Fruit fly (Drosophila melanogaster) Kc167 (cell line): ENCODE measurements around the gene CG1774.

ENCODE experiments used
- Myc ChIP-seq: fragments of >200 bp; optimal IDR thresholded peaks from 2 replicates; lab custom pipeline; 2017; ENCODE audit warnings: missing external identifiers
- Sin3A ChIP-seq: fragments of >200 bp; optimal IDR thresholded peaks from 2 replicates; lab custom pipeline; 2018; ENCODE audit warnings: missing external identifiers
- h ChIP-seq: fragments of >200 bp; optimal IDR thresholded peaks from 3 replicates; lab custom pipeline; 2018; ENCODE audit warnings: missing external identifiers
- insv ChIP-seq: fragments of >200 bp; optimal IDR thresholded peaks from 3 replicates; lab custom pipeline; 2018; ENCODE audit warnings: missing external identifiers
- psq ChIP-seq: fragments of >200 bp; optimal IDR thresholded peaks from 2 replicates; lab custom pipeline; 2017; ENCODE audit warnings: missing external identifiers
- ttk ChIP-seq: sonication (Bioruptor generic); optimal IDR thresholded peaks from 2 replicates; lab custom pipeline; 2017; ENCODE audit warnings: missing external identifiers

Gene CG1774

dm6 chr3R:31621814-31622213 is 29.2 kb downstream of the CG1774 start, which contains the start of gene kek6:
kek6 (plus strand) TSS chr3R:31622136.
- TF ChIP-seq Myc (lab: Kevin White, UChicago): no peak
- TF ChIP-seq h: no peak
- TF ChIP-seq psq (lab: Kevin White, UChicago): no peak
- TF ChIP-seq ttk (lab: Kevin White, UChicago): no peak
- no peak for TF ChIP-seq Sin3A
- no peak for TF ChIP-seq insv (lab: Kevin White, UChicago)

dm6 chr3R:31622648-31623047 is 30.0 kb downstream of the CG1774 start:
- no peak for TF ChIP-seq insv (lab: Kevin White, UChicago)
- no peak for TF ChIP-seq Myc (lab: Kevin White, UChicago)
- TF ChIP-seq h: no peak
- TF ChIP-seq Sin3A: no peak
- TF ChIP-seq ttk (lab: Kevin White, UChicago): no peak
- TF ChIP-seq psq (lab: Kevin White, UChicago): no peak

dm6 chr3R:31626237-31626636 is 33.6 kb downstream of the CG1774 start:
- TF ChIP-seq insv (lab: Kevin White, UChicago) (no peak), Sin3A (no peak), h (no peak)

dm6 chr3R:31627186-31627585 is 34.6 kb downstream of the CG1774 start:
- TF ChIP-seq ttk (lab: Kevin White, UChicago): no peak
- no peak for TF ChIP-seq h
- TF ChIP-seq psq (lab: Kevin White, UChicago): no peak
- no peak for TF ChIP-seq insv (lab: Kevin White, UChicago)
- TF ChIP-seq Myc (lab: Kevin White, UChicago): no peak
- no peak for TF ChIP-seq Sin3A

- TF ChIP-seq ttk (lab: Kevin White, UChicago) (no peak), insv (lab: Kevin White, UChicago) (no peak), Sin3A (no peak), psq (lab: Kevin White, UChicago) (no peak), h (no peak), Myc (lab: Kevin White, UChicago) (no peak)
Observed at dm6 chr3R:31630376-31630775, 37.8 kb downstream of the CG1774 start.

dm6 chr3R:31632316-31632715 is 39.7 kb downstream of the CG1774 start:
- no peak for TF ChIP-seq Myc (lab: Kevin White, UChicago)
- TF ChIP-seq Sin3A: no peak
- no peak for TF ChIP-seq insv (lab: Kevin White, UChicago)
- TF ChIP-seq ttk (lab: Kevin White, UChicago): no peak
- TF ChIP-seq h: no peak

dm6 chr3R:31636501-31636900 is 43.9 kb downstream of the CG1774 start:
- TF ChIP-seq h (no peak), psq (lab: Kevin White, UChicago) (no peak), Myc (lab: Kevin White, UChicago) (no peak), Sin3A (no peak), ttk (lab: Kevin White, UChicago) (no peak), insv (lab: Kevin White, UChicago) (no peak)
